Fruit fly (Drosophila melanogaster): ENCODE results near the gene ppan.

Gene ppan

DNA sequence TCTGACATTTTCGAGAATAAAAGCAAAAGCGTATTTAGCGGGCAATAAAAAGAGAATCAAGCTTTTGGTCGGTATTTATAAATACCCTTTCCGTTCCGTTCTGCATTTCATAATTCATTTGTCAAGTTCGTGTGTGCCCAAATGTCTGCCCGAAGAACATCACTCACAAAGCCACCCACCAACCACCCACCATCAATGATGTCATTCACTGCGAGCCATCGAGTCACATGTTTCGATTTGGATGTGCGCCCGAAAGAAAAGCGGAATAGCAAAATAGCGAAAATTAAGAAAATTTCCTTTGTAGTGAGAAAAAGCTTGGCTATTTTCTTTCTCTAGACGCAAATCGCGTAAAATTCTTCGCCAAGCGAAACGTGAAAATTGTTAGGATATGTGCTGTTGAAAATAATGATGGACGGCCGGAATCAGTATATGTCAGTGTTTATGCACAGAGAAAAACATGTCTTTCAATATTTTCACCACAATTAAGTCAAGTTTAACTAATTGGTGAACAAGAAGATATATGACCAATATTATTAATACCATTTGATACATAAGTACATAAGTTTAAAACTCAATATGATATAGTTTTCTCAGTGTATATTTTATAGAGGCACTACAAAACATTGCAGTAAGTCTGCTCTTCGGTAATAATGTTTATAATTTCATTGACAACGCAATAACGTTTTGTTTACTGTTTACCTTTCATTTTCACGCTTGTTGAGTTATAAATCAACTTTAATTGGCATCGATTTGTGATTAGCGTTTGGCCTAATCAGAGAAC, 35.2 kb downstream of the ppan start (continued):
- no peak for TF ChIP-seq CHES-1-like (GFP tag; optimal IDR thresholded peaks at IDR 0.05)
- no peak for TF ChIP-seq ewg (GFP tag; optimal IDR thresholded peaks at IDR 0.05)
- TF ChIP-seq CG7839 (tag; optimal IDR thresholded peaks at IDR 0.05) = peak; percentile 62
- TF ChIP-seq CG16779 (GFP tag; IDR thresholded peaks at IDR 0.05) = no peak
- no peak for TF ChIP-seq HLH4C (GFP tag; IDR thresholded peaks at IDR 0.05; ENCODE audit: partially characterized antibody)
- TF ChIP-seq Awh (GFP tag; IDR thresholded peaks at IDR 0.05) = no peak
- no peak for TF ChIP-seq pzg (GFP tag; optimal IDR thresholded peaks at IDR 0.05)
- peak; percentile 66 for TF ChIP-seq PHDP (tag; optimal IDR thresholded peaks at IDR 0.05)
- TF ChIP-seq CG30431 (GFP tag; optimal IDR thresholded peaks at IDR 0.05) = no peak
- TF ChIP-seq sc (optimal IDR thresholded peaks at IDR 0.05) = no peak
- no peak for TF ChIP-seq sc (GFP tag; optimal IDR thresholded peaks at IDR 0.05)
- no peak for TF ChIP-seq jing (GFP tag; optimal IDR thresholded peaks at IDR 0.05)
- no peak for TF ChIP-seq zen (tag; optimal IDR thresholded peaks at IDR 0.05)
- peak; percentile 49 for TF ChIP-seq tio (GFP tag; optimal IDR thresholded peaks at IDR 0.05)
- no peak for TF ChIP-seq repo (GFP tag; optimal IDR thresholded peaks at IDR 0.05)
- no peak for TF ChIP-seq bowl (GFP tag; IDR thresholded peaks at IDR 0.05)
- no peak for TF ChIP-seq CG5953 (GFP tag; IDR thresholded peaks at IDR 0.05)
- peak; percentile 72 for TF ChIP-seq CG10543 (GFP tag; optimal IDR thresholded peaks at IDR 0.05)
- no peak for TF ChIP-seq Sin3A (optimal IDR thresholded peaks at IDR 0.05)
- TF ChIP-seq amos (GFP tag; IDR thresholded peaks at IDR 0.05; ENCODE audit: partially characterized antibody) = no peak
- TF ChIP-seq nom (GFP tag; optimal IDR thresholded peaks at IDR 0.05) = no peak
- TF ChIP-seq C15 (GFP tag; IDR thresholded peaks at IDR 0.05) = 0 out of 3 replicates have a peak, but pooled peaks have one; percentile 51
- TF ChIP-seq knrl (GFP tag; IDR thresholded peaks at IDR 0.05; ENCODE audit: partially characterized antibody) = no peak
- no peak for TF ChIP-seq Dref (GFP tag; IDR thresholded peaks at IDR 0.05)
- no peak for TF ChIP-seq wor (GFP tag; IDR thresholded peaks at IDR 0.05)
- TF ChIP-seq CG30020 (tag; optimal IDR thresholded peaks at IDR 0.05) = no peak
- TF ChIP-seq CG4820 (GFP tag; optimal IDR thresholded peaks at IDR 0.05) = peak; percentile 4
- TF ChIP-seq fd96Cb (tag; optimal IDR thresholded peaks at IDR 0.05) = peak; percentile 55
- TF ChIP-seq Mrtf (GFP tag; IDR thresholded peaks at IDR 0.05) = peak; percentile 27; the same call in 1 of the 3 replicates
- TF ChIP-seq H2.0 (GFP tag; IDR thresholded peaks at IDR 0.05) = peak; percentile 52; the same call in 1 of the 2 replicates
- peak; percentile 63; the same call in 1 of the 2 replicates for TF ChIP-seq Atf6 (GFP tag; IDR thresholded peaks at IDR 0.05)
- TF ChIP-seq CG8281 (tag; optimal IDR thresholded peaks at IDR 0.05) = no peak
- TF ChIP-seq Eip74EF (GFP tag; optimal IDR thresholded peaks at IDR 0.05) = peak in 1 of 2 experiments; percentile 34
- TF ChIP-seq cato (GFP tag; optimal IDR thresholded peaks at IDR 0.05; ENCODE audit: borderline replicate concordance) = no peak
- TF ChIP-seq CG9876 (GFP tag; optimal IDR thresholded peaks at IDR 0.05) = no peak
- TF ChIP-seq CG13287 (GFP tag; IDR thresholded peaks at IDR 0.05; ENCODE audit: partially characterized antibody) = no peak
- TF ChIP-seq CG17359 (tag; optimal IDR thresholded peaks at IDR 0.05) = peak; percentile 78
- TF ChIP-seq CG3726 (GFP tag; IDR thresholded peaks at IDR 0.05) = no peak
- TF ChIP-seq Meics (GFP tag; optimal IDR thresholded peaks at IDR 0.05) = peak; percentile 67
- TF ChIP-seq slou (GFP tag; optimal IDR thresholded peaks at IDR 0.05) = no peak
- TF ChIP-seq CG4854 (GFP tag; optimal IDR thresholded peaks at IDR 0.05) = peak; percentile 43
- TF ChIP-seq CG11398 (GFP tag; optimal IDR thresholded peaks at IDR 0.05) = no peak
- TF ChIP-seq lmd (GFP tag; IDR thresholded peaks at IDR 0.05) = peak; percentile 44; the same call in 1 of the 2 replicates
- peak; percentile 56 for TF ChIP-seq Xrp1 (GFP tag; IDR thresholded peaks at IDR 0.05)
- TF ChIP-seq sna (GFP tag; IDR thresholded peaks at IDR 0.05; ENCODE audit: partially characterized antibody) = no peak
- no peak for TF ChIP-seq hbn (GFP tag; IDR thresholded peaks at IDR 0.05; ENCODE audit: partially characterized antibody)
- TF ChIP-seq CG12769 (tag; optimal IDR thresholded peaks at IDR 0.05) = peak; percentile 75
- TF ChIP-seq NFAT (GFP tag; IDR thresholded peaks at IDR 0.05) = no peak
- no peak for TF ChIP-seq CG8359 (GFP tag; optimal IDR thresholded peaks at IDR 0.05; ENCODE audit: borderline replicate concordance)
